Worm (Caenorhabditis elegans) whole organism, young adult: Measurements from ENCODE around the gene F56A11.4.
A peak's percentile ranks its signal among the peaks of the same experiment; 100 is the strongest.

ENCODE experiments used
- B0261.1 ChIP-seq: sonication (generic microtip); optimal IDR thresholded peaks from 2 replicates; lab custom pipeline; 2016; ENCODE audit warnings: mild to moderate bottlenecking, missing genetic modification characterization, moderate library complexity, missing compliant biosample characterization
- B0336.3 ChIP-seq: fragments of 200-800 bp; sonication (Bioruptor generic); IDR thresholded peaks from 2 replicates; pipeline ENCODE4 v1.3.6; 2022; ENCODE audit warnings: missing genetic modification characterization, missing compliant biosample characterization
- F10E7.11 ChIP-seq: sonication (generic microtip); optimal IDR thresholded peaks from 2 replicates; lab custom pipeline; 2017; ENCODE audit warnings: mild to moderate bottlenecking, missing genetic modification characterization, moderate library complexity, missing compliant biosample characterization
- F37B4.10 ChIP-seq: fragments of 200-800 bp; sonication (Bioruptor generic); IDR thresholded peaks from 2 replicates; pipeline ENCODE4 v1.3.6; 2022; ENCODE audit warnings: missing genetic modification characterization, missing compliant biosample characterization
- F57A8.1 ChIP-seq: fragments of 200-800 bp; sonication (Bioruptor generic); optimal IDR thresholded peaks from 2 replicates; lab custom pipeline; 2018; ENCODE audit warnings: mild to moderate bottlenecking, missing genetic modification characterization, moderate library complexity, missing compliant biosample characterization
- T07F8.4 ChIP-seq: sonication (generic microtip); optimal IDR thresholded peaks from 2 replicates; lab custom pipeline; 2016; ENCODE audit warnings: mild to moderate bottlenecking, missing genetic modification characterization, moderate library complexity, missing compliant biosample characterization
- T26A5.8 ChIP-seq: sonication (generic microtip); optimal IDR thresholded peaks from 2 replicates; lab custom pipeline; 2016; ENCODE audit warnings: missing genetic modification characterization, missing compliant biosample characterization
- Y53F4B.3 ChIP-seq: fragments of 200-800 bp; sonication (Bioruptor generic); IDR thresholded peaks from 2 replicates; pipeline ENCODE4 v1.3.6; 2022; ENCODE audit warnings: missing genetic modification reagents, missing genetic modification characterization, missing compliant biosample characterization
- ama-1 ChIP-seq, 3 experiments: fragments of 150-350 bp in 1 of 3; sonication (generic microtip) in 2 of 3; optimal IDR thresholded peaks; 2 replicates each; lab custom pipeline; 2014 to 2018; ENCODE audit warnings: missing biosample characterization in 2 of 3, missing genetic modification characterization in 2 of 3, missing genetic modification reagents in 2 of 3
- atf-7 ChIP-seq: sonication (generic microtip); optimal IDR thresholded peaks from 2 replicates; lab custom pipeline; 2017; ENCODE audit warnings: mild to moderate bottlenecking, missing genetic modification characterization, missing compliant biosample characterization
- attf-3 ChIP-seq: fragments of 200-800 bp; sonication (Bioruptor generic); conservative IDR thresholded peaks from 2 replicates; pipeline ENCODE4 v1.3.6; 2022; ENCODE audit warnings: missing genetic modification reagents, missing genetic modification characterization, missing compliant biosample characterization
- attf-5 ChIP-seq: fragments of 200-800 bp; sonication (Bioruptor generic); optimal IDR thresholded peaks from 2 replicates; lab custom pipeline; 2018; ENCODE audit warnings: mild to moderate bottlenecking, missing genetic modification characterization, missing compliant biosample characterization
- bed-1 ChIP-seq: fragments of 200-800 bp; sonication (Bioruptor generic); IDR thresholded peaks from 2 replicates; pipeline ENCODE4 v1.3.6; 2022; ENCODE audit warnings: missing genetic modification reagents, missing genetic modification characterization, missing compliant biosample characterization
- cebp-1 ChIP-seq, 2 experiments: fragments of 200-800 bp in 1 of 2; sonication (Bioruptor generic) in 1 of 2; sonication (generic microtip) in 1 of 2; IDR thresholded peaks in 1 of 2; optimal IDR thresholded peaks in 1 of 2; 2 replicates each; pipeline versions ENCODE4 v1.3.6 to Lab custom; 2017 to 2022; ENCODE audit warnings: missing compliant biosample characterization in 2 of 2, missing genetic modification characterization in 2 of 2, mild to moderate bottlenecking in 1 of 2, missing genetic modification reagents in 1 of 2, moderate library complexity in 1 of 2
- cebp-2 ChIP-seq: fragments of 200-800 bp; sonication (Bioruptor generic); IDR thresholded peaks from 2 replicates; pipeline ENCODE4 v1.3.6; 2022; ENCODE audit warnings: missing genetic modification characterization, missing compliant biosample characterization
- chd-7 ChIP-seq: sonication (generic microtip); optimal IDR thresholded peaks from 2 replicates; lab custom pipeline; 2016; ENCODE audit warnings: mild to moderate bottlenecking, missing genetic modification characterization, moderate library complexity, missing compliant biosample characterization
- dpl-1 ChIP-seq: fragments of 150-350 bp; optimal IDR thresholded peaks from 2 replicates; lab custom pipeline; 2014; ENCODE audit warnings: missing biosample characterization, missing genetic modification reagents, missing genetic modification characterization
- efl-1 ChIP-seq: fragments of 150-350 bp; optimal IDR thresholded peaks from 2 replicates; lab custom pipeline; 2014; ENCODE audit warnings: missing biosample characterization, missing genetic modification reagents, missing genetic modification characterization
- ets-4 ChIP-seq: fragments of 200-800 bp; sonication (Bioruptor generic); optimal IDR thresholded peaks from 2 replicates; lab custom pipeline; 2018; ENCODE audit warnings: mild to moderate bottlenecking, missing genetic modification characterization, missing compliant biosample characterization
- hlh-12 ChIP-seq: sonication (generic microtip); optimal IDR thresholded peaks from 2 replicates; lab custom pipeline; 2016; ENCODE audit warnings: missing genetic modification characterization, missing compliant biosample characterization
- let-526 ChIP-seq: fragments of 200-800 bp; sonication (Bioruptor generic); IDR thresholded peaks from 2 replicates; pipeline ENCODE4 v1.3.6; 2022; ENCODE audit warnings: missing genetic modification reagents, missing genetic modification characterization, missing compliant biosample characterization
- lin-35 ChIP-seq, 3 experiments: fragments of 150-350 bp in 2 of 3; sonication (generic microtip) in 1 of 3; optimal IDR thresholded peaks; 2 replicates each; lab custom pipeline; 2014 to 2018; ENCODE audit warnings: missing biosample characterization in 3 of 3, missing genetic modification characterization in 3 of 3, missing genetic modification reagents in 3 of 3
- lir-1 ChIP-seq: fragments of 200-800 bp; sonication (Bioruptor generic); conservative IDR thresholded peaks from 2 replicates; pipeline ENCODE4 v1.3.6; 2022; ENCODE audit warnings: missing genetic modification reagents, missing genetic modification characterization, missing compliant biosample characterization
- lsl-1 ChIP-seq: fragments of 200-800 bp; sonication (Bioruptor generic); optimal IDR thresholded peaks from 2 replicates; lab custom pipeline; 2018; ENCODE audit warnings: mild to moderate bottlenecking, missing genetic modification characterization, moderate library complexity, missing compliant biosample characterization
- lsy-27 ChIP-seq: sonication (generic microtip); optimal IDR thresholded peaks from 2 replicates; lab custom pipeline; 2017; ENCODE audit warnings: missing genetic modification characterization, mild to moderate bottlenecking, missing compliant biosample characterization, antibody characterized with exemption, missing genotype, borderline replicate concordance; ENCODE audit not compliant: insufficient read depth
- madf-3 ChIP-seq: fragments of 200-800 bp; sonication (Bioruptor generic); IDR thresholded peaks from 2 replicates; pipeline ENCODE4 v1.3.6; 2022; ENCODE audit warnings: missing genetic modification reagents, missing genetic modification characterization, missing compliant biosample characterization
- madf-6 ChIP-seq: fragments of 200-800 bp; sonication (Bioruptor generic); IDR thresholded peaks from 2 replicates; pipeline ENCODE4 v1.3.6; 2022; ENCODE audit warnings: missing genetic modification reagents, missing genetic modification characterization, missing compliant biosample characterization
- madf-8 ChIP-seq: fragments of 200-800 bp; sonication (Bioruptor generic); conservative IDR thresholded peaks from 2 replicates; pipeline ENCODE4 v1.3.6; 2022; ENCODE audit warnings: missing genetic modification reagents, missing genetic modification characterization, missing compliant biosample characterization
- mcd-1 ChIP-seq: fragments of 200-800 bp; sonication (Bioruptor generic); IDR thresholded peaks from 2 replicates; pipeline ENCODE4 v1.3.6; 2022; ENCODE audit warnings: missing genetic modification reagents, missing genetic modification characterization, missing compliant biosample characterization
- mel-28 ChIP-seq: sonication (generic microtip); optimal IDR thresholded peaks from 2 replicates; lab custom pipeline; 2016; ENCODE audit warnings: borderline replicate concordance, mild to moderate bottlenecking, missing genetic modification characterization, missing compliant biosample characterization
- mes-4 ChIP-seq: sonication (generic microtip); optimal IDR thresholded peaks from 2 replicates; lab custom pipeline; 2016; ENCODE audit warnings: missing genotype, missing genetic modification characterization, missing compliant biosample characterization
- nhr-80 ChIP-seq: sonication (generic microtip); optimal IDR thresholded peaks from 2 replicates; lab custom pipeline; 2016; ENCODE audit warnings: missing genetic modification characterization, missing compliant biosample characterization
- pha-4 ChIP-seq: fragments of 150-350 bp; sonication (generic microtip); optimal IDR thresholded peaks from 2 replicates; lab custom pipeline; 2014; ENCODE audit warnings: missing biosample characterization, missing genetic modification reagents, missing genetic modification characterization
- sea-2 ChIP-seq: fragments of 200-800 bp; sonication (Bioruptor generic); IDR thresholded peaks from 2 replicates; pipeline ENCODE4 v1.3.6; 2022; ENCODE audit warnings: missing genetic modification characterization, missing compliant biosample characterization
- snpc-1.1 ChIP-seq: sonication (generic microtip); optimal IDR thresholded peaks from 2 replicates; lab custom pipeline; 2017; ENCODE audit warnings: missing genetic modification characterization, mild to moderate bottlenecking, missing compliant biosample characterization, antibody characterized with exemption, moderate library complexity, missing genotype, missing genetic modification reagents; ENCODE audit not compliant: insufficient read depth
- unc-62 ChIP-seq: fragments of 150-350 bp; optimal IDR thresholded peaks from 2 replicates; lab custom pipeline; 2014; ENCODE audit warnings: missing biosample characterization, missing genetic modification reagents, missing genetic modification characterization
- ztf-22 ChIP-seq: fragments of 200-800 bp; sonication (Bioruptor generic); optimal IDR thresholded peaks from 2 replicates; lab custom pipeline; 2018; ENCODE audit warnings: mild to moderate bottlenecking, missing genetic modification characterization, moderate library complexity, missing compliant biosample characterization

Gene F56A11.4

ce11 chrIV:564000-564399, 15.9 kb downstream of the F56A11.4 start:
- TF ChIP-seq mes-4 (tag; lab: Kevin White, UChicago) (no peak), B0261.1 (tag; lab: Kevin White, UChicago) (no peak), cebp-2 (no peak), attf-3 (no peak), snpc-1.1 (no peak), lir-1 (GFP tag; lab: Robert Waterston, UW) (no peak), T07F8.4 (tag; lab: Kevin White, UChicago) (no peak), F57A8.1 (GFP tag; lab: Kevin White, UChicago) (no peak), F10E7.11 (tag; lab: Kevin White, UChicago) (no peak), atf-7 (no peak), lsl-1 (no peak), nhr-80 (tag; lab: Kevin White, UChicago) (no peak), dpl-1 (GFP tag; lab: Kevin White, UChicago) (no peak), hlh-12 (no peak), attf-5 (no peak), mel-28 (tag; lab: Kevin White, UChicago) (no peak), chd-7 (no peak), ets-4 (GFP tag; lab: Kevin White, UChicago) (no peak)

- TF ChIP-seq ama-1 (optimal IDR thresholded peaks at IDR 0.05; lab: Kevin White, UChicago) (no peak), ama-1 (GFP tag; optimal IDR thresholded peaks at IDR 0.05; lab: Kevin White, UChicago) (no peak), bed-1 (GFP tag; lab: Robert Waterston, UW) (no peak), Y53F4B.3 (GFP tag; lab: Robert Waterston, UW) (no peak), sea-2 (GFP tag; lab: Robert Waterston, UW) (no peak), mes-4 (tag; lab: Kevin White, UChicago) (no peak), ets-4 (GFP tag; lab: Kevin White, UChicago) (no peak), lin-35 (GFP tag; optimal IDR thresholded peaks at IDR 0.05; lab: Kevin White, UChicago) (no peak), B0336.3 (no peak), efl-1 (peak; percentile 65), madf-6 (GFP tag; lab: Robert Waterston, UW) (peak; percentile 78), madf-8 (peak; percentile 59), F10E7.11 (tag; lab: Kevin White, UChicago) (no peak), pha-4 (tag; lab: Kevin White, UChicago) (no peak), F37B4.10 (GFP tag; lab: Robert Waterston, UW) (no peak), madf-3 (GFP tag; lab: Robert Waterston, UW) (no peak), cebp-1 (GFP tag; IDR thresholded peaks at IDR 0.05; lab: Robert Waterston, UW) (no peak), cebp-1 (tag; optimal IDR thresholded peaks at IDR 0.05; lab: Kevin White, UChicago) (no peak), ztf-22 (GFP tag; lab: Kevin White, UChicago) (no peak), unc-62 (no peak), dpl-1 (GFP tag; lab: Kevin White, UChicago) (no peak), attf-3 (no peak), lsy-27 (tag; lab: Kevin White, UChicago) (no peak), let-526 (GFP tag; lab: Robert Waterston, UW) (no peak)
These were observed 22.8 kb downstream of the F56A11.4 start, which contains the start of gene F56A11.5 for ce11 chrIV:570799-571300. TSS of gene F56A11.5 (minus strand) at chrIV:570849.

- TF ChIP-seq T26A5.8 (tag; lab: Kevin White, UChicago): no peak
- TF ChIP-seq nhr-80 (tag; lab: Kevin White, UChicago): peak; percentile 10
- 0 out of 2 replicates have a peak, but pooled peaks have one; percentile 19 for TF ChIP-seq mcd-1 (GFP tag; lab: Robert Waterston, UW)
These were observed 24.4 kb downstream of the F56A11.4 start, which contains the start of gene gex-2 for ce11 chrIV:572487-572886. TSS of gene gex-2 (plus strand) at chrIV:572769.
